Fruit fly (Drosophila melanogaster): Measurements from ENCODE around the gene SMC1.

Gene SMC1

DNA sequence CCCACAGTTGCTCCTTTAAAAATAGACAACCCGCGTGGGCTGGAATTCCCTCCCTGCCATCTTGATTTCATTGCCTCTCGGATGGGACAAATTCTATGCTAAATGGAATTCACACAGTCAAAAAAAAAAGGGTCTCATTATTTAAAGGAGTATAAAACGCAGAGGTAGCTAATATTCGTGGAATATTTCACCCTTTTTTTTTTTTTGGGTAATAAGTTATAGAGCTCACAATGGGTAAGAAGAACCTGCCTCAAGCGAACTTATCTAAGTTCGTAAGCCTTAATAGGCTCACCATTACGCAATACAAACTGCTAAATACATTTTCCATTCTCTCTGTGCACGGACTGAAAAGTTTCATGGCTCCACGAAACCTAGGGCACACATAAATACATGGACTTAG, 15.6 kb downstream of the SMC1 start (continued):
- TF ChIP-seq fd59A (GFP tag; optimal IDR thresholded peaks at IDR 0.05) (no peak), CG3919 (GFP tag; optimal IDR thresholded peaks at IDR 0.05) (no peak), CG6854 (GFP tag; optimal IDR thresholded peaks at IDR 0.05) (no peak), Hr39 (GFP tag; optimal IDR thresholded peaks at IDR 0.05) (no peak), esn (GFP tag; optimal IDR thresholded peaks at IDR 0.05) (no peak), CG10631 (GFP tag; optimal IDR thresholded peaks at IDR 0.05) (peak; percentile 37), lz (GFP tag; optimal IDR thresholded peaks at IDR 0.05) (no peak), svp (GFP tag) (no peak), CG10669 (GFP tag; optimal IDR thresholded peaks at IDR 0.05) (peak; percentile 25), Lpt (GFP tag; optimal IDR thresholded peaks at IDR 0.05) (no peak), OdsH (GFP tag; optimal IDR thresholded peaks at IDR 0.05) (peak; percentile 14), CG31627 (GFP tag; optimal IDR thresholded peaks at IDR 0.05) (no peak), Hr4 (GFP tag; optimal IDR thresholded peaks at IDR 0.05) (peak; percentile 12), CG6808 (GFP tag; optimal IDR thresholded peaks at IDR 0.05) (peak; percentile 6), Gug (GFP tag; IDR thresholded peaks at IDR 0.05) (no peak), cyc (GFP tag; optimal IDR thresholded peaks at IDR 0.05) (no peak), CG9139 (GFP tag; optimal IDR thresholded peaks at IDR 0.05) (no peak), dac (GFP tag; optimal IDR thresholded peaks at IDR 0.05) (no peak), eg (GFP tag; IDR thresholded peaks at IDR 0.05) (no peak), CG6792 (GFP tag; optimal IDR thresholded peaks at IDR 0.05) (no peak), spab (GFP tag; optimal IDR thresholded peaks at IDR 0.05) (peak; percentile 16), Blimp-1 (GFP tag; optimal IDR thresholded peaks at IDR 0.05) (no peak), Ets96B (tag; optimal IDR thresholded peaks at IDR 0.05) (peak; percentile 6), acj6 (GFP tag; optimal IDR thresholded peaks at IDR 0.05) (no peak), Sox14 (GFP tag; optimal IDR thresholded peaks at IDR 0.05) (no peak), CG11902 (GFP tag; optimal IDR thresholded peaks at IDR 0.05) (no peak), Hr38 (GFP tag; optimal IDR thresholded peaks at IDR 0.05) (no peak), Smox (GFP tag; optimal IDR thresholded peaks at IDR 0.05) (no peak), pdm3 (GFP tag; optimal IDR thresholded peaks at IDR 0.05) (peak; percentile 6)

DNA sequence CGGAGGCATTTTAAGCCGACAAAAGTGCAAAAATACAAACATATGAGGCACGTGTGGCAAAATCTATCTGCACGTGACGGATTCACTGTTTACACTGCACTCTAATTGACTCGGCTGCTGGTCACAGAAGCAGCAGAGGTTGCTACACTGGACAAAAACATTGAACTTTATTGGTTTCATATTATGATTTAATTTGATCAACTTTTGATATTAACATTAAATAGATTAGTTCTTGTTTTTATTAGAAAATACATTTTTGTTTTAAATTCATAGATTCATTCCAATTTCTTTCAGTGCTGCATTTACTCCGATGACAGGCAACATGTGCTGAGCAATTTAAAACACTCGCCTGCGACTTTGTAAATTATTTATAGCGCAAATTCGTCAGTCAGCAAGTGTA, 21.0 kb downstream of the SMC1 start:
- TF ChIP-seq fd85E (GFP tag; optimal IDR thresholded peaks at IDR 0.05) (no peak), Ets96B (tag; optimal IDR thresholded peaks at IDR 0.05) (peak; percentile 33), CG3032 (tag; optimal IDR thresholded peaks at IDR 0.05) (peak; percentile 34), CG6854 (GFP tag; optimal IDR thresholded peaks at IDR 0.05) (no peak), Gug (GFP tag; IDR thresholded peaks at IDR 0.05) (0 out of 2 replicates have a peak, but pooled peaks have one; percentile 19), eg (GFP tag; IDR thresholded peaks at IDR 0.05) (peak; percentile 49; the same call in 2 of the 3 replicates), OdsH (GFP tag; optimal IDR thresholded peaks at IDR 0.05) (peak; percentile 10), acj6 (GFP tag; optimal IDR thresholded peaks at IDR 0.05) (peak; percentile 8), Hr38 (GFP tag; optimal IDR thresholded peaks at IDR 0.05) (no peak), Ets21C (GFP tag; optimal IDR thresholded peaks at IDR 0.05) (no peak), fkh (GFP tag; optimal IDR thresholded peaks at IDR 0.05) (no peak), CG8632 (GFP tag; optimal IDR thresholded peaks at IDR 0.05) (peak; percentile 9), Hr4 (GFP tag; optimal IDR thresholded peaks at IDR 0.05) (peak; percentile 46), net (GFP tag; optimal IDR thresholded peaks at IDR 0.05) (peak; percentile 18), dac (GFP tag; optimal IDR thresholded peaks at IDR 0.05) (no peak), Eip78C (GFP tag) (peak; percentile 29), CG6792 (GFP tag; optimal IDR thresholded peaks at IDR 0.05) (no peak), Smox (GFP tag; optimal IDR thresholded peaks at IDR 0.05) (no peak), fd59A (GFP tag; optimal IDR thresholded peaks at IDR 0.05) (no peak), CG6808 (GFP tag; optimal IDR thresholded peaks at IDR 0.05) (no peak), Blimp-1 (GFP tag; optimal IDR thresholded peaks at IDR 0.05) (no peak), Eip93F (GFP tag; optimal IDR thresholded peaks at IDR 0.05) (no peak), CG6276 (GFP tag; optimal IDR thresholded peaks at IDR 0.05) (peak; percentile 17), pdm3 (GFP tag; optimal IDR thresholded peaks at IDR 0.05) (peak; percentile 8), CG8119 (GFP tag; IDR thresholded peaks at IDR 0.05) (peak; percentile 49; the same call in 1 of the 3 replicates), Eip75B (GFP tag; optimal IDR thresholded peaks at IDR 0.05) (peak; percentile 4), CG15336 (GFP tag; IDR thresholded peaks at IDR 0.05) (0 out of 2 replicates have a peak, but pooled peaks have one; percentile 13), CG3919 (GFP tag; optimal IDR thresholded peaks at IDR 0.05) (peak; percentile 10), CG10631 (GFP tag; optimal IDR thresholded peaks at IDR 0.05) (peak; percentile 16), CG32006 (GFP tag; optimal IDR thresholded peaks at IDR 0.05) (peak; percentile 42), achi (GFP tag; optimal IDR thresholded peaks at IDR 0.05) (peak; percentile 30)

Data from whole organism, prepupa.